Worm (Caenorhabditis elegans): Measurements from ENCODE around the gene rabs-5.

DNA sequence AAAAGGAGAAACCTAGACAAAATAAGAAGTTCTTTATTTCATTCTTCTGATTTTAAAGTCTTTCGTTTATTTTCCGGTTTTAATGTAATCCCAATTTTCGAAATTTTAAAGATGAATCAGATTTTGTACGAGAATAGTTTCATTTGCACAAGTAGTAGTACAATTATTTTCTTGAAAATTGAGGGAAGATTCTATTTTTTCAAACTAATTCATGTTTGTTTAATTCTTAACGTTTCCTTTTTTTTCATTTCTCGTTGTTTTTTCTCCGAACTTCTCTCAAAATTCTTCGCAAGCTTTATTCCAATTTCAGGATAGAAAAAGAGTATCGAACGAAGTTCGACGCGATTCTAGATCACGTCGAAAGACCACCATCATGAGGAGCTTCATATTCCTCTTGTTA is 45.0 kb downstream of the rabs-5 start, which contains the start of gene sax-7:
- no peak for TF ChIP-seq pes-1 (GFP tag; IDR thresholded peaks at IDR 0.05)
- TF ChIP-seq sea-1 (GFP tag; conservative IDR thresholded peaks at IDR 0.05): no peak
- TF ChIP-seq ama-1 (optimal IDR thresholded peaks at IDR 0.05): no peak
- TF ChIP-seq flt-1 (GFP tag; IDR thresholded peaks at IDR 0.05): no peak

Measured in whole organism, early embryonic.